Fruit fly (Drosophila melanogaster) whole organism, embryonic: Measurements from ENCODE around the gene Bx.
A peak's percentile ranks its signal among the peaks of the same experiment; 100 is the strongest.

ENCODE experiments used
- B-H1 ChIP-seq: fragments of 200-800 bp; sonication (Bioruptor generic); IDR thresholded peaks from 3 replicates; pipeline ENCODE4 v1.3.6; 2022; ENCODE audit warnings: missing biosample characterization, missing genetic modification characterization
- C15 ChIP-seq: fragments of 200-800 bp; sonication (Bioruptor generic); IDR thresholded peaks from 3 replicates; pipeline ENCODE4 v1.3.6; 2022; ENCODE audit warnings: missing biosample characterization, missing genetic modification characterization
- CG11695 ChIP-seq: fragments of 200-800 bp; sonication (Bioruptor generic); IDR thresholded peaks from 3 replicates; pipeline ENCODE4 v1.3.6; 2022; ENCODE audit warnings: missing biosample characterization, missing genetic modification characterization
- CG12071 ChIP-seq: fragments of 200-800 bp; sonication (Bioruptor generic); optimal IDR thresholded peaks from 3 replicates; lab custom pipeline; 2018; ENCODE audit warnings: missing biosample characterization, mild to moderate bottlenecking, missing genetic modification characterization
- CG15479 ChIP-seq: fragments of 200-800 bp; sonication (Bioruptor generic); optimal IDR thresholded peaks from 3 replicates; lab custom pipeline; 2019; ENCODE audit warnings: missing biosample characterization, mild to moderate bottlenecking, missing genetic modification characterization, moderate library complexity
- CG15601 ChIP-seq: fragments of 200-800 bp; sonication (Bioruptor generic); optimal IDR thresholded peaks from 3 replicates; lab custom pipeline; 2019; ENCODE audit warnings: missing biosample characterization, mild to moderate bottlenecking, missing genetic modification characterization, moderate library complexity
- CG16813 ChIP-seq: fragments of 200-800 bp; sonication (Bioruptor generic); IDR thresholded peaks from 3 replicates; pipeline ENCODE4 v1.3.6; 2022; ENCODE audit warnings: missing biosample characterization, missing genetic modification characterization; ENCODE audit not compliant: partially characterized antibody
- CG17802 ChIP-seq: fragments of 200-800 bp; sonication (Bioruptor generic); optimal IDR thresholded peaks from 2 replicates; lab custom pipeline; 2018; ENCODE audit warnings: missing biosample characterization, mild to moderate bottlenecking, missing genetic modification characterization, moderate library complexity
- CG18599 ChIP-seq: fragments of 200-800 bp; sonication (Bioruptor generic); optimal IDR thresholded peaks from 3 replicates; lab custom pipeline; 2017; ENCODE audit warnings: missing biosample characterization, missing genetic modification characterization, mild to moderate bottlenecking, moderate library complexity, missing genetic modification reagents
- CG3407 ChIP-seq: fragments of 200-800 bp; sonication (Bioruptor generic); optimal IDR thresholded peaks from 2 replicates; lab custom pipeline; 2018; ENCODE audit warnings: missing biosample characterization, mild to moderate bottlenecking, missing genetic modification characterization
- CG43689 ChIP-seq: fragments of 200-800 bp; sonication (Bioruptor generic); IDR thresholded peaks from 2 replicates; pipeline ENCODE4 v1.3.6; 2022; ENCODE audit warnings: missing biosample characterization, missing genetic modification characterization
- CG4730 ChIP-seq: fragments of 200-800 bp; sonication (Bioruptor generic); IDR thresholded peaks from 2 replicates; pipeline ENCODE4 v1.3.6; 2022; ENCODE audit warnings: missing biosample characterization, missing genetic modification characterization
- CG4854 ChIP-seq: fragments of 200-800 bp; sonication (Bioruptor generic); optimal IDR thresholded peaks from 2 replicates; lab custom pipeline; 2016; ENCODE audit warnings: missing biosample characterization, missing genetic modification characterization, inconsistent platforms
- CG7745 ChIP-seq: fragments of 200-800 bp; sonication (Bioruptor generic); optimal IDR thresholded peaks from 2 replicates; lab custom pipeline; 2018; ENCODE audit warnings: missing biosample characterization, mild to moderate bottlenecking, missing genetic modification characterization, moderate library complexity
- CG7987 ChIP-seq: fragments of 200-800 bp; sonication (Bioruptor generic); optimal IDR thresholded peaks from 2 replicates; lab custom pipeline; 2018; ENCODE audit warnings: missing biosample characterization, mild to moderate bottlenecking, missing genetic modification characterization, moderate library complexity
- CG8290 ChIP-seq, 3 experiments: fragments of 200-800 bp; sonication (Bioruptor generic); optimal IDR thresholded peaks; 2 replicates each; lab custom pipeline; 2016 to 2019; ENCODE audit warnings: missing biosample characterization in 3 of 3, missing genetic modification characterization in 3 of 3, mild to moderate bottlenecking in 2 of 3, moderate library complexity in 1 of 3
- CG8924 ChIP-seq: fragments of 200-800 bp; optimal IDR thresholded peaks from 3 replicates; lab custom pipeline; 2019; ENCODE audit warnings: missing biosample characterization, mild to moderate bottlenecking, missing genetic modification characterization, moderate library complexity
- CHES-1-like ChIP-seq: fragments of 200-800 bp; sonication (Bioruptor generic); optimal IDR thresholded peaks from 2 replicates; lab custom pipeline; 2016; ENCODE audit warnings: missing biosample characterization, missing genetic modification characterization
- CkIIα-i1 ChIP-seq: fragments of 200-800 bp; sonication (Bioruptor generic); IDR thresholded peaks from 2 replicates; pipeline ENCODE4 v1.3.6; 2022; ENCODE audit warnings: missing biosample characterization, missing genetic modification characterization
- Doc3 ChIP-seq: fragments of 200-800 bp; sonication (Bioruptor generic); IDR thresholded peaks from 3 replicates; pipeline ENCODE4 v1.3.6; 2022; ENCODE audit warnings: missing biosample characterization, missing genetic modification characterization; ENCODE audit not compliant: partially characterized antibody
- HLHmδ ChIP-seq: fragments of 200-800 bp; sonication (Bioruptor generic); optimal IDR thresholded peaks from 2 replicates; lab custom pipeline; 2018; ENCODE audit warnings: missing biosample characterization, mild to moderate bottlenecking, missing genetic modification characterization, moderate library complexity
- Hand ChIP-seq: fragments of 200-800 bp; sonication (Bioruptor generic); optimal IDR thresholded peaks from 2 replicates; lab custom pipeline; 2017; ENCODE audit warnings: mild to moderate bottlenecking, missing biosample characterization, missing genetic modification reagents, missing genetic modification characterization
- MESR4 ChIP-seq: fragments of 200-800 bp; sonication (Bioruptor generic); optimal IDR thresholded peaks from 2 replicates; lab custom pipeline; 2018; ENCODE audit warnings: missing biosample characterization, mild to moderate bottlenecking, missing genetic modification characterization, moderate library complexity
- Nf-YC ChIP-seq: fragments of 200-800 bp; optimal IDR thresholded peaks from 3 replicates; lab custom pipeline; 2019; ENCODE audit warnings: missing biosample characterization, mild to moderate bottlenecking, missing genetic modification characterization, moderate library complexity
- Opbp ChIP-seq: fragments of 200-800 bp; sonication (Bioruptor generic); IDR thresholded peaks from 3 replicates; pipeline ENCODE4 v1.3.6; 2022; ENCODE audit warnings: missing biosample characterization, missing genetic modification characterization; ENCODE audit not compliant: partially characterized antibody
- Scr ChIP-seq: fragments of 200-800 bp; sonication (Bioruptor generic); IDR thresholded peaks from 2 replicates; pipeline ENCODE4 v1.3.6; 2022; ENCODE audit warnings: missing biosample characterization, missing genetic modification characterization; ENCODE audit not compliant: partially characterized antibody
- Spps ChIP-seq: fragments of 200-800 bp; sonication (Bioruptor generic); optimal IDR thresholded peaks from 2 replicates; lab custom pipeline; 2018; ENCODE audit warnings: missing biosample characterization, mild to moderate bottlenecking, missing genetic modification characterization
- Xbp1 ChIP-seq: fragments of 200-800 bp; sonication (Bioruptor generic); optimal IDR thresholded peaks from 3 replicates; lab custom pipeline; 2016; ENCODE audit warnings: missing biosample characterization, mild to moderate bottlenecking, missing genetic modification characterization
- ap ChIP-seq: fragments of 200-800 bp; sonication (Bioruptor generic); IDR thresholded peaks from 2 replicates; pipeline ENCODE4 v1.3.6; 2022; ENCODE audit warnings: missing biosample characterization, missing genetic modification characterization
- bab2 ChIP-seq: fragments of 200-800 bp; sonication (Bioruptor generic); optimal IDR thresholded peaks from 2 replicates; lab custom pipeline; 2016; ENCODE audit warnings: missing biosample characterization, missing genetic modification characterization
- bigmax ChIP-seq: fragments of 200-800 bp; sonication (Bioruptor generic); optimal IDR thresholded peaks from 2 replicates; lab custom pipeline; 2018; ENCODE audit warnings: missing biosample characterization, mild to moderate bottlenecking, missing genetic modification characterization
- btn ChIP-seq: fragments of 200-800 bp; sonication (Bioruptor generic); optimal IDR thresholded peaks from 2 replicates; lab custom pipeline; 2016; ENCODE audit warnings: missing biosample characterization, missing genetic modification characterization
- chinmo ChIP-seq: fragments of 200-800 bp; sonication (Bioruptor generic); IDR thresholded peaks from 4 replicates; pipeline ENCODE4 v1.3.6; 2022; ENCODE audit warnings: missing biosample characterization, missing genetic modification characterization; ENCODE audit not compliant: partially characterized antibody
- dm ChIP-seq: fragments of 200-800 bp; sonication (Bioruptor generic); optimal IDR thresholded peaks from 3 replicates; lab custom pipeline; 2016; ENCODE audit warnings: missing biosample characterization, missing genetic modification characterization
- dmrt11E ChIP-seq: fragments of 200-800 bp; sonication (Bioruptor generic); optimal IDR thresholded peaks from 3 replicates; lab custom pipeline; 2018; ENCODE audit warnings: missing biosample characterization, mild to moderate bottlenecking, missing genetic modification characterization, moderate library complexity
- exex ChIP-seq: fragments of 200-800 bp; sonication (Bioruptor generic); optimal IDR thresholded peaks from 4 replicates; lab custom pipeline; 2018; ENCODE audit warnings: missing biosample characterization, mild to moderate bottlenecking, missing genetic modification characterization, moderate library complexity
- ftz-f1 ChIP-seq: fragments of 200-800 bp; sonication (Bioruptor generic); optimal IDR thresholded peaks from 2 replicates; lab custom pipeline; 2016; ENCODE audit warnings: missing biosample characterization, missing genetic modification characterization
- fu2 ChIP-seq: fragments of 200-800 bp; sonication (Bioruptor generic); optimal IDR thresholded peaks from 2 replicates; lab custom pipeline; 2016; ENCODE audit warnings: missing biosample characterization, missing genetic modification characterization
- mirr ChIP-seq: fragments of 200-800 bp; sonication (Bioruptor generic); optimal IDR thresholded peaks from 3 replicates; lab custom pipeline; 2018; ENCODE audit warnings: missing biosample characterization, mild to moderate bottlenecking, missing genetic modification characterization
- odd ChIP-seq: fragments of 200-800 bp; sonication (Bioruptor generic); optimal IDR thresholded peaks from 2 replicates; lab custom pipeline; 2017; ENCODE audit warnings: missing biosample characterization, mild to moderate bottlenecking, missing genetic modification characterization
- pnt ChIP-seq: fragments of 200-800 bp; sonication (Bioruptor generic); optimal IDR thresholded peaks from 3 replicates; lab custom pipeline; 2016; ENCODE audit warnings: missing biosample characterization, missing genetic modification characterization
- sd ChIP-seq: fragments of 200-800 bp; sonication (Bioruptor generic); optimal IDR thresholded peaks from 3 replicates; lab custom pipeline; 2018; ENCODE audit warnings: missing biosample characterization, mild to moderate bottlenecking, missing genetic modification characterization, moderate library complexity
- seq ChIP-seq: fragments of 200-800 bp; sonication (Bioruptor generic); IDR thresholded peaks from 2 replicates; pipeline ENCODE4 v1.3.6; 2022; ENCODE audit warnings: missing biosample characterization, missing genetic modification characterization
- sim ChIP-seq: fragments of 200-800 bp; sonication (Bioruptor generic); IDR thresholded peaks from 2 replicates; pipeline ENCODE4 v1.3.6; 2022; ENCODE audit warnings: missing biosample characterization, missing genetic modification characterization
- sug ChIP-seq: fragments of 200-800 bp; optimal IDR thresholded peaks from 2 replicates; lab custom pipeline; 2019; ENCODE audit warnings: missing biosample characterization, mild to moderate bottlenecking, missing genetic modification characterization, moderate library complexity
- unc-4 ChIP-seq: fragments of 200-800 bp; sonication (Bioruptor generic); IDR thresholded peaks from 2 replicates; pipeline ENCODE4 v1.3.6; 2022; ENCODE audit warnings: missing biosample characterization, missing genetic modification characterization; ENCODE audit not compliant: partially characterized antibody
- zen2 ChIP-seq: fragments of 200-800 bp; sonication (Bioruptor generic); IDR thresholded peaks from 3 replicates; pipeline ENCODE4 v1.3.6; 2022; ENCODE audit warnings: missing biosample characterization, missing genetic modification characterization; ENCODE audit not compliant: partially characterized antibody

The Bx gene

dm6 chrX:18486356-18487059, 28.7 kb upstream of the Bx start, which contains the start of gene psh (continued):
- TF ChIP-seq CkIIα-i1 (no peak), CG15479 (GFP tag; lab: Kevin White, UChicago) (no peak), CG4730 (GFP tag; lab: Robert Waterston, UW) (no peak), unc-4 (GFP tag; lab: Robert Waterston, UW) (no peak), btn (no peak), sd (peak; percentile 28), CG15601 (tag; lab: Kevin White, UChicago) (no peak), CG16813 (GFP tag; lab: Robert Waterston, UW) (no peak), C15 (GFP tag; lab: Robert Waterston, UW) (no peak), CG8924 (tag; lab: Kevin White, UChicago) (no peak), zen2 (GFP tag; lab: Robert Waterston, UW) (no peak), Spps (tag; lab: Kevin White, UChicago) (no peak), CG3407 (GFP tag; lab: Kevin White, UChicago) (no peak), CG11695 (GFP tag; lab: Robert Waterston, UW) (peak; percentile 70), ftz-f1 (GFP tag; lab: Kevin White, UChicago) (no peak), fu2 (GFP tag; lab: Kevin White, UChicago) (no peak), CHES-1-like (GFP tag; lab: Kevin White, UChicago) (no peak), Doc3 (GFP tag; lab: Robert Waterston, UW) (no peak), CG17802 (tag; lab: Kevin White, UChicago) (no peak), CG8290 (GFP tag; optimal IDR thresholded peaks at IDR 0.05; lab: Kevin White, UChicago) (no peak), CG8290 (tag; optimal IDR thresholded peaks at IDR 0.05; lab: Kevin White, UChicago) (no peak), Hand (GFP tag; lab: Kevin White, UChicago) (no peak), exex (tag; lab: Kevin White, UChicago) (peak; percentile 72), CG12071 (no peak), bigmax (no peak), bab2 (GFP tag; lab: Kevin White, UChicago) (no peak), HLHmδ (GFP tag; lab: Kevin White, UChicago) (no peak), Nf-YC (no peak), CG4854 (GFP tag; lab: Kevin White, UChicago) (no peak), CG43689 (GFP tag; lab: Robert Waterston, UW) (no peak), dmrt11E (tag; lab: Kevin White, UChicago) (no peak), B-H1 (GFP tag; lab: Robert Waterston, UW) (no peak), ap (GFP tag; lab: Robert Waterston, UW) (no peak), sug (peak; percentile 23), CG7745 (tag; lab: Kevin White, UChicago) (no peak), CG18599 (no peak), sim (GFP tag; lab: Robert Waterston, UW) (no peak), seq (GFP tag; lab: Robert Waterston, UW) (no peak), MESR4 (GFP tag; lab: Kevin White, UChicago) (no peak), odd (GFP tag; lab: Kevin White, UChicago) (no peak), Opbp (GFP tag; lab: Robert Waterston, UW) (no peak), Xbp1 (GFP tag; lab: Kevin White, UChicago) (no peak), chinmo (GFP tag; lab: Robert Waterston, UW) (0 out of 4 replicates have a peak, but pooled peaks have one; percentile 67), CG7987 (no peak), Scr (no peak), mirr (GFP tag; lab: Kevin White, UChicago) (no peak), pnt (GFP tag; lab: Kevin White, UChicago) (no peak), dm (GFP tag; lab: Kevin White, UChicago) (no peak)
- TF ChIP-seq, all 482 proteins: peak for 12
